Worm (Caenorhabditis elegans): ENCODE data around the gene T05G5.5.

T05G5.5 gene

DNA sequence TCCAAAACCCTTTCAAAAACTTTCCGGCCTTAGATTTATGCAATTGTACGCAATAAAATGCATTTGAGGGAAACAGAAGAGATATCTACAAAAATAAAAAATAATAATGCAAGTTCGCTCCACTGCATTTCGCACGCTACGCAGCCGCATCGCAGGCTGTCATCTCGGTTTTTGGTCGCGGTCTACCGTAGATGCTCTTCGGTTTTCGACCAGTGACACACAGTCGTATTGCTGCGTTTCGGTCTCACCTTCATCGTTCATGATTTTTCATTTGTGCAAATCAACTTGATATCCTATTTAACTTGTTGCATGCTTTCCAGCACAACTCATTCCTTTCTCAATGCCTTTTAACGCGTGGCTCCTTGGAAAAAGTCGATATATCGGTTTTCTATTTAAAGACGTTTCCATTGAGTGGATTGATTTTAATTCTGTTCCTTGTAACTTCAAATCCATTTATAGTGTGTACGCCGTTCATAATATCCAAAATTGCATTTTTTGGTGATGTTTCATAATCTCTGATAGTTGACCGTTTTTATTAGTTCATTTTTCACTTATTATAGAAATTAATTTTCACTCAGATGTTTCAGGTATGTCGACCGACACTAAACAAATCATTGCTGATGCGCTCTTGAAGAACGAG lies 29.6 kb upstream of the T05G5.5 start, which contains the start of gene vha-1 (continued):
- TF ChIP-seq egl-18 (GFP tag; IDR thresholded peaks at IDR 0.05) (no peak), mel-28 (tag; optimal IDR thresholded peaks at IDR 0.05; ENCODE audit: borderline replicate concordance) (no peak), F23B12.7 (tag; optimal IDR thresholded peaks at IDR 0.05; ENCODE audit: insufficient read depth) (peak; percentile 54), lag-1 (GFP tag; IDR thresholded peaks at IDR 0.05) (no peak), pbrm-1 (GFP tag; IDR thresholded peaks at IDR 0.05) (peak; percentile 63), lsy-27 (tag; optimal IDR thresholded peaks at IDR 0.05; ENCODE audit: borderline replicate concordance, insufficient read depth) (peak; percentile 43), lin-26 (GFP tag; IDR thresholded peaks at IDR 0.05) (peak; percentile 75), madf-3 (GFP tag; IDR thresholded peaks at IDR 0.05) (peak; percentile 100), F37B4.10 (GFP tag; IDR thresholded peaks at IDR 0.05) (no peak), F52B5.7 (tag; optimal IDR thresholded peaks at IDR 0.05) (no peak), F39B2.1 (GFP tag; IDR thresholded peaks at IDR 0.05) (no peak), ZK185.1 (tag; optimal IDR thresholded peaks at IDR 0.05; ENCODE audit: poor library complexity, severe bottlenecking) (peak; percentile 26), lir-1 (GFP tag; conservative IDR thresholded peaks at IDR 0.05) (no peak), tbx-9 (tag; optimal IDR thresholded peaks at IDR 0.05; ENCODE audit: borderline replicate concordance) (no peak), rcor-1 (GFP tag; IDR thresholded peaks at IDR 0.05) (peak; percentile 77; the same call in 1 of the 2 replicates), somi-1 (GFP tag; optimal IDR thresholded peaks at IDR 0.05) (peak; percentile 31), Y53G8AR.9 (GFP tag; conservative IDR thresholded peaks at IDR 0.05) (peak; percentile 63), C17E4.6 (GFP tag; IDR thresholded peaks at IDR 0.05) (no peak), chd-7 (tag; optimal IDR thresholded peaks at IDR 0.05) (no peak), hmg-20 (GFP tag; IDR thresholded peaks at IDR 0.05) (no peak), lin-40 (tag; optimal IDR thresholded peaks at IDR 0.05) (peak; percentile 76), B0336.3 (GFP tag; IDR thresholded peaks at IDR 0.05) (0 out of 2 replicates have a peak, but pooled peaks have one; percentile 54), F22D6.2 (tag; optimal IDR thresholded peaks at IDR 0.05) (no peak), dpl-1 (GFP tag; optimal IDR thresholded peaks at IDR 0.05) (no peak), F57A8.1 (GFP tag; optimal IDR thresholded peaks at IDR 0.05) (no peak), snpc-1.3 (tag; optimal IDR thresholded peaks at IDR 0.05; ENCODE audit: insufficient read depth) (peak; percentile 0), Y56A3A.18 (GFP tag; IDR thresholded peaks at IDR 0.05) (no peak), snpc-4 (GFP tag; optimal IDR thresholded peaks at IDR 0.05) (no peak), snpc-4 (tag; optimal IDR thresholded peaks at IDR 0.05) (peak in 3 of 4 experiments; percentile 36 to 62 (median 46)), repo-1 (tag; optimal IDR thresholded peaks at IDR 0.05) (no peak), snpc-1.1 (tag; optimal IDR thresholded peaks at IDR 0.05; ENCODE audit: insufficient read depth) (no peak), ceh-79 (tag; optimal IDR thresholded peaks at IDR 0.05) (no peak), gei-17 (GFP tag; optimal IDR thresholded peaks at IDR 0.05) (no peak), lsl-1 (GFP tag; optimal IDR thresholded peaks at IDR 0.05) (peak; percentile 67), efl-1 (GFP tag; optimal IDR thresholded peaks at IDR 0.05) (peak; percentile 27), B0261.1 (tag; optimal IDR thresholded peaks at IDR 0.05) (no peak), him-1 (tag; optimal IDR thresholded peaks at IDR 0.05) (no peak), T07F8.4 (tag; optimal IDR thresholded peaks at IDR 0.05) (no peak), C06A6.2 (GFP tag; conservative IDR thresholded peaks at IDR 0.05) (no peak; the same call in 1 of the 2 replicates), Y95B8A.8 (GFP tag; IDR thresholded peaks at IDR 0.05) (no peak), hrde-1 (tag; optimal IDR thresholded peaks at IDR 0.05; ENCODE audit: borderline replicate concordance) (no peak), nhr-120 (GFP tag; IDR thresholded peaks at IDR 0.05) (no peak), ceh-27 (GFP tag; optimal IDR thresholded peaks at IDR 0.05) (peak; percentile 87), attf-5 (GFP tag; optimal IDR thresholded peaks at IDR 0.05) (peak; percentile 95), madf-6 (GFP tag; IDR thresholded peaks at IDR 0.05) (peak; percentile 38; the same call in 1 of the 2 replicates), hlh-12 (tag; optimal IDR thresholded peaks at IDR 0.05) (no peak), fkh-3 (tag; optimal IDR thresholded peaks at IDR 0.05) (no peak)
